Fruit fly (Drosophila melanogaster): ENCODE data around the gene Srp72.

The Srp72 gene

DNA sequence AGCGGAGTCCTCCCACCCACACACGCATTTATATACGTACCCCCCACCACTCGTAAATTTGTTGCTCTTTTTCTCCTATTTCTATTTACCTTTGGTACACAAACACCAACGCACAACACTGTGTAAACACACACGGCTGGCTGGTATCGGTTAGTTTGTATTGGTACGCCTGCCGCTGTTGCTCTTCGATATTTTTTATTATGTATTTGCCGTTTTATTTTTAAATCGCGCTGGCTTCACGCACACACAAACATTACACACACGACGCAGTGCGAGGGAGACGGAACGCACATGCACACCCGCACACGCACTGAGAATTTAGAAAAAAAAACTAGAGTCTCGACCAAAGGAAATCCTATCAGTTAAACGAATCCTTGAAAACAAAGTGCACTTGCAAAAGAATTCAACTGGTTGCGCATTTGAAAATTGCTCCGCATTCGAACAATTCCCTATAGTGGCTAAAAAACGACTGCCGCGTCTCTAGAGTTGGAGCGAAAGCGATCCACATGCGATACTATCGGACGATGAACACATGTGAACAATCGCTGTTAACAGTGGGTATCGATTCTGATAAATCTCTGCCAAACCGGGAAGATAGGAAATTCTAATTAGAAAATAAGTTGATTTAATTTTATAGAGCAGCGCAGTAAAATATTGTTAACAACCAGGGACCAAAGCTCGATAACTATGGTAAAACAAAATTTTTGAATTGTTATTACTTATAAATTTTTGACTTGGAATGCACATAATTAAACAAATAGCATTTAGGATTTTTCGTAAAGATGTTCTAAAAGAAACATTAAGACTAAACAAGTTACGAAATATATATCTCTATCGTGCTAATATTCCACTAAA lies 37.7 kb upstream of the Srp72 start (continued):
- TF ChIP-seq Opbp (GFP tag; IDR thresholded peaks at IDR 0.05; ENCODE audit: partially characterized antibody) (peak; percentile 98), tna (GFP tag; IDR thresholded peaks at IDR 0.05; ENCODE audit: partially characterized antibody) (peak; percentile 94), Hand (GFP tag; optimal IDR thresholded peaks at IDR 0.05) (peak; percentile 51), trem (tag; optimal IDR thresholded peaks at IDR 0.05) (peak; percentile 2), fd102C (GFP tag; optimal IDR thresholded peaks at IDR 0.05) (peak; percentile 98), CG14667 (GFP tag; IDR thresholded peaks at IDR 0.05) (no peak), CG15269 (tag; optimal IDR thresholded peaks at IDR 0.05) (peak; percentile 52), Antp (GFP tag; optimal IDR thresholded peaks at IDR 0.05) (no peak), CG11456 (GFP tag; IDR thresholded peaks at IDR 0.05) (peak; percentile 52; the same call in 2 of the 3 replicates), ranshi (GFP tag; IDR thresholded peaks at IDR 0.05) (peak; percentile 44; the same call in 1 of the 2 replicates), al (GFP tag; IDR thresholded peaks at IDR 0.05) (no peak), gt (GFP tag; IDR thresholded peaks at IDR 0.05) (no peak), zen2 (GFP tag; IDR thresholded peaks at IDR 0.05; ENCODE audit: partially characterized antibody) (peak; percentile 95), sens-2 (GFP tag; IDR thresholded peaks at IDR 0.05) (peak; percentile 51; the same call in 1 of the 2 replicates), CG7987 (GFP tag; optimal IDR thresholded peaks at IDR 0.05) (peak; percentile 98), TFAM (GFP tag; optimal IDR thresholded peaks at IDR 0.05) (peak; percentile 55), Chrac-16 (GFP tag; optimal IDR thresholded peaks at IDR 0.05) (no peak), org-1 (GFP tag; optimal IDR thresholded peaks at IDR 0.05) (peak; percentile 80), dan (GFP tag; IDR thresholded peaks at IDR 0.05) (no peak), Atf3 (GFP tag; optimal IDR thresholded peaks at IDR 0.05) (peak; percentile 0), dmrt99B (tag; optimal IDR thresholded peaks at IDR 0.05) (peak; percentile 42), BtbVII (GFP tag; optimal IDR thresholded peaks at IDR 0.05) (peak; percentile 81), ash1 (GFP tag; optimal IDR thresholded peaks at IDR 0.05) (peak; percentile 92), CG4707 (GFP tag; optimal IDR thresholded peaks at IDR 0.05) (peak; percentile 93), CkIIα-i1 (GFP tag; IDR thresholded peaks at IDR 0.05) (no peak), MBD-R2 (GFP tag; IDR thresholded peaks at IDR 0.05) (peak; percentile 38; the same call in 1 of the 2 replicates), Abd-B (GFP tag; optimal IDR thresholded peaks at IDR 0.05) (no peak), tin (GFP tag; optimal IDR thresholded peaks at IDR 0.05) (no peak), CG34422 (GFP tag; IDR thresholded peaks at IDR 0.05) (peak; percentile 52; the same call in 1 of the 3 replicates), CG13624 (GFP tag; optimal IDR thresholded peaks at IDR 0.05) (peak; percentile 76), D (optimal IDR thresholded peaks at IDR 0.05) (no peak), D (GFP tag; optimal IDR thresholded peaks at IDR 0.05) (peak; percentile 50), CG32772 (GFP tag; IDR thresholded peaks at IDR 0.05) (0 out of 2 replicates have a peak, but pooled peaks have one; percentile 30), CG10209 (GFP tag; optimal IDR thresholded peaks at IDR 0.05) (peak; percentile 79), CG4617 (GFP tag; optimal IDR thresholded peaks at IDR 0.05; ENCODE audit: borderline replicate concordance) (peak; percentile 65), bsh (GFP tag; optimal IDR thresholded peaks at IDR 0.05) (peak; percentile 57 to 75), CG9609 (GFP tag; optimal IDR thresholded peaks at IDR 0.05) (no peak), C15 (GFP tag; IDR thresholded peaks at IDR 0.05) (no peak; the same call in 2 of the 3 replicates), CG2129 (GFP tag; IDR thresholded peaks at IDR 0.05; ENCODE audit: partially characterized antibody) (peak; percentile 80), ab (GFP tag; optimal IDR thresholded peaks at IDR 0.05) (no peak), sna (GFP tag; IDR thresholded peaks at IDR 0.05; ENCODE audit: partially characterized antibody) (peak; percentile 76), CG2199 (GFP tag; IDR thresholded peaks at IDR 0.05) (0 out of 3 replicates have a peak, but pooled peaks have one; percentile 7), ase (GFP tag; IDR thresholded peaks at IDR 0.05) (0 out of 3 replicates have a peak, but pooled peaks have one; percentile 11), Neu2 (GFP tag; optimal IDR thresholded peaks at IDR 0.05; ENCODE audit: borderline replicate concordance) (no peak), CG9727 (GFP tag; optimal IDR thresholded peaks at IDR 0.05) (peak; percentile 55), CG17912 (GFP tag; optimal IDR thresholded peaks at IDR 0.05) (peak; percentile 94), sim (GFP tag; IDR thresholded peaks at IDR 0.05) (peak; percentile 63; the same call in 1 of the 2 replicates), fu2 (GFP tag; optimal IDR thresholded peaks at IDR 0.05) (peak; percentile 17)
